Worm (Caenorhabditis elegans): ENCODE data around the gene C31C9.6.

C31C9.6 gene

DNA sequence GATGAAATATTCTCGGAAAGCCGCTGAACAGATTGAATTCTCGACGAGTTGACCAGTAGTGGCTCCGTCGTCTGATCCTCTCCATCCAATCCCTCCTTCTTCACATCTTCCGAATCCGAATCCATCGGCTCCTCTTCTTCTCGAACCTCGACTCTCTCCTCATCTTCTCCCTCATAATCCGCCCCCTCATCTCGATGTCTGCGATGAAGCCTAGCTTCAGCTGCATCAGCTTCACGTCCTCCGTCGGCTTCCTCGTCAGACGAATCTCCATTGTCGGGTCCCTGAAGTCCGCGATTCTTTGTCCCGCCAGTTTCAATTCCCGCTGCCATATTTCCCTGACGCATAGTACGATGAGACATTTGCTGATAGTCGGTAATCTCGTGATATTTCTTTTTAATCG is 23.7 kb upstream of the C31C9.6 start:
- TF ChIP-seq aha-1 (tag; optimal IDR thresholded peaks at IDR 0.05) (no peak), F16B12.6 (tag; optimal IDR thresholded peaks at IDR 0.05) (no peak), unc-30 (tag; optimal IDR thresholded peaks at IDR 0.05) (no peak), nhr-85 (tag) (peak; percentile 0), ceh-88 (GFP tag; IDR thresholded peaks at IDR 0.05) (no peak), efl-3 (GFP tag; optimal IDR thresholded peaks at IDR 0.05) (no peak), pax-3 (tag; optimal IDR thresholded peaks at IDR 0.05) (no peak)

DNA sequence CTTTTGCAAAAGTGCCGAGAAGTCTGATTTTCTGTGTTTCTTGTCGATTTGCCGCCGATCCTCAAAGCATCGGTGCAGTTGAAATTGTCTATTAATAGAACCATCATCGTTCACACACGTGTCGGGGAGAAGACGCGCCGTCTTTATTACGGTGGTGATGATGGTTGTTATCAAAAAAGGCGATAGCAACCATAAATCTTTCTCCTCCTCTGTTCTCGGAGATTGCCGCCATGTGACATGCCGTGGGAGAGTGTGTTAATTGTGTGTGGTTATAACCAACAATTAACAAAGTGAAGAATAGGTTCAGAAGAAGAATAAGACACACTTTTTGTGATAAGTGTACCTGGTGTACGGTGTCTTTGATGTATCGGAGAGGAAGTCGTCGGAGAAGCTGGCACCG is 19.2 kb upstream of the C31C9.6 start:
- TF ChIP-seq nhr-19 (GFP tag; conservative IDR thresholded peaks at IDR 0.05) (peak; percentile 63), tbx-2 (tag; optimal IDR thresholded peaks at IDR 0.05) (peak; percentile 54), snu-23 (GFP tag; optimal IDR thresholded peaks at IDR 0.05) (peak; percentile 66), blmp-1 (tag; optimal IDR thresholded peaks at IDR 0.05) (peak; percentile 90), elt-3 (tag; optimal IDR thresholded peaks at IDR 0.05) (peak; percentile 26 to 96 (median 75)), dsc-1 (tag; optimal IDR thresholded peaks at IDR 0.05) (no peak), unc-30 (tag; optimal IDR thresholded peaks at IDR 0.05) (no peak), mef-2 (tag; optimal IDR thresholded peaks at IDR 0.05) (peak; percentile 14), lin-35 (GFP tag; optimal IDR thresholded peaks at IDR 0.05) (peak in 1 of 2 experiments; percentile 73), C16A3.4 (tag; optimal IDR thresholded peaks at IDR 0.05) (peak; percentile 18), vab-15 (tag; optimal IDR thresholded peaks at IDR 0.05) (peak; percentile 95), unc-98 (GFP tag; IDR thresholded peaks at IDR 0.05) (no peak), hlh-17 (GFP tag; optimal IDR thresholded peaks at IDR 0.05; ENCODE audit: borderline replicate concordance) (no peak), mdl-1 (tag; optimal IDR thresholded peaks at IDR 0.05) (peak in 1 of 2 experiments; percentile 93), ceh-82 (tag; optimal IDR thresholded peaks at IDR 0.05) (no peak), lsy-2 (tag; optimal IDR thresholded peaks at IDR 0.05) (peak in 1 of 2 experiments; percentile 42), efl-1 (optimal IDR thresholded peaks at IDR 0.05) (no peak), efl-1 (GFP tag; optimal IDR thresholded peaks at IDR 0.05 in 1 of 2) (peak in 1 of 2 experiments; percentile 94), nhr-85 (tag) (peak; percentile 93), ceh-8 (GFP tag; optimal IDR thresholded peaks at IDR 0.05) (no peak), nhr-90 (tag; optimal IDR thresholded peaks at IDR 0.05; ENCODE audit: poor library complexity) (peak; percentile 77), mep-1 (tag; optimal IDR thresholded peaks at IDR 0.05) (peak; percentile 13), nhr-71 (tag; optimal IDR thresholded peaks at IDR 0.05) (peak; percentile 79), nhr-20 (tag; optimal IDR thresholded peaks at IDR 0.05) (peak; percentile 86), dpl-1 (GFP tag; optimal IDR thresholded peaks at IDR 0.05) (peak in 1 of 3 experiments; percentile 16), unc-130 (tag; optimal IDR thresholded peaks at IDR 0.05) (peak; percentile 83)

DNA sequence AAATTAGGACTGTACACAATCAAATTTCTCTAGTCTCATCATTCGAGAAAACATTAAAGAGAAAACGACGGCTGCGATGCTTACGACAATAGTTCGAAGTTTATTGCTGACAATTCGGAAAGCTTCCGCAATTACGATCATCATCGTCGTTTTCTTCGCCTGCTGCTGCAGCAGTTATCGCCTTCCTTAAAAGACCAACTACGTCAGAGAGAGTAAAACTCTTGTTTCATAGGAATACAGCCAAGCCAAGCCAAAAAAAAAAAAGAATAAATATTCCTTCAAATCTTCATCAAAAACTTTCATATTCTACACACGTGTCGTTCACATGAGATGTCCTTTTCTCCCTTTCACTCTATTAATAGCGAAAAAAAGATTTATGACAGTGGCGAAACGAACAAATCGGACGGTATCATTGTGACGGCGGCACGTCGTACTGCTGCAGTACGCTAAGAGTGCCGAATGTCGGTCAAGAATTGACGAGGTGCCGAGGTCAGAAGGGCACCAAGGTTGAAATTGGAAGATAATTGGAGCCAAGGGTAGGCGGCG is 18.0 kb upstream of the C31C9.6 start:
- peak; percentile 94 for TF ChIP-seq nhr-85 (tag)
- peak; percentile 29 for TF ChIP-seq snu-23 (GFP tag; optimal IDR thresholded peaks at IDR 0.05)
- TF ChIP-seq nhr-20 (tag; optimal IDR thresholded peaks at IDR 0.05): peak; percentile 52
- no peak for TF ChIP-seq grh-1 (GFP tag; IDR thresholded peaks at IDR 0.05)
- peak; percentile 54 for TF ChIP-seq lin-14 (GFP tag; optimal IDR thresholded peaks at IDR 0.05)
- peak in 2 of 6 experiments; percentile 47 to 72 for TF ChIP-seq elt-3 (tag; optimal IDR thresholded peaks at IDR 0.05)
- peak; percentile 55 for TF ChIP-seq nhr-71 (tag; optimal IDR thresholded peaks at IDR 0.05)
- no peak for TF ChIP-seq C16A3.4 (tag; optimal IDR thresholded peaks at IDR 0.05)
- no peak for TF ChIP-seq sptf-1 (tag; optimal IDR thresholded peaks at IDR 0.05)
- peak; percentile 28 for TF ChIP-seq mep-1 (tag; optimal IDR thresholded peaks at IDR 0.05)
- no peak for TF ChIP-seq nhr-47 (tag; optimal IDR thresholded peaks at IDR 0.05)
- no peak for TF ChIP-seq C04F5.9 (tag; optimal IDR thresholded peaks at IDR 0.05)
- TF ChIP-seq lin-35 (GFP tag; optimal IDR thresholded peaks at IDR 0.05): peak in 1 of 2 experiments; percentile 21
- peak; percentile 98 for TF ChIP-seq blmp-1 (tag; optimal IDR thresholded peaks at IDR 0.05)
- no peak for TF ChIP-seq nhr-28 (tag; optimal IDR thresholded peaks at IDR 0.05)
- TF ChIP-seq tbx-2 (tag; optimal IDR thresholded peaks at IDR 0.05): peak; percentile 12
- TF ChIP-seq ama-1 (optimal IDR thresholded peaks at IDR 0.05): no peak
- peak in 1 of 2 experiments; percentile 54 for TF ChIP-seq mdl-1 (tag; optimal IDR thresholded peaks at IDR 0.05)
